Worm (Caenorhabditis elegans): ENCODE data around the gene vhp-1.

The vhp-1 gene

DNA sequence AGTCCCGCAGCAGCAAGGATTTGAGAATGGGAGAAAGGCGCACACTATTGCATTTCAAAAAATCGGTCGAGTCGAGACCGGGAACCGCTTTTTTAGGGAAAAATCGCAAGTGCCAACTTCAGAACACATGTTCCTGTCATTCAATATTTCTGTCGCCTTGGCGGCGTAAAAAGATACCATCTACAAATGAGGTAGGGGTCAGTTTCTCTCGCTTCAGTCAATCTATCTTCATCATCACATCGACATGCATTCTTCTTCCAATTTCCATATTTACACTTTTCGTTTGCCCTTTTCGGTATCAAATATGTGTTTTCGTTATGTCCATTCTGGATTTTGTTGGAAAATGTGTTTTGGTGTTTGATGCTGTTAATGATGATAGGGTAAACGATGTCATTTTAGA is 25.4 kb upstream of the vhp-1 start:
- TF ChIP-seq lin-1 (GFP tag; IDR thresholded peaks at IDR 0.05) (no peak), unc-62 (GFP tag; optimal IDR thresholded peaks at IDR 0.05 in 1 of 2) (peak in 1 of 2 experiments; percentile 70), unc-62 (tag; optimal IDR thresholded peaks at IDR 0.05) (no peak)

DNA sequence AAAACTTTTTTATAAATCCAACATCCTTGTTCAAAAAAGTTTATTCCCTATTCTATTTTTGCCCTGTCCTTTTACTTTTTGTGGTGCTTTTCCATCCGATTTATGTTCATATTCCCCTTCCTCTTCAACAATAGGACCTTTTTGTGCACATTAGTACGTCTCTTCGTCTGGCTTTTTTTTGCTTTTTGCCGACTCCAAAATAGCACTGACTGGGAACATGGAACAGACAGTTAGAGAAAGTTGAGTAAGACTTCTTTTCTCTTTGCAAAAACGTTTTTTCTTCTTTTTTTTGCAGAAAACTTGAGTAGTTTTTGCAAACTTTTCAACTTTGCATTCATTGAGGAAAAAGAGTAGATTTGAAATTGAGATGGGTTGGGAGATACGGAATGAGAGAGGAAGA is 21.3 kb upstream of the vhp-1 start:
- TF ChIP-seq aha-1 (tag), result peak; percentile 81
- peak; percentile 25 for TF ChIP-seq fkh-10 (GFP tag; optimal IDR thresholded peaks at IDR 0.05)
- TF ChIP-seq egl-43 (GFP tag; IDR thresholded peaks at IDR 0.05), result no peak
- TF ChIP-seq unc-62 (GFP tag; optimal IDR thresholded peaks at IDR 0.05 in 1 of 2), result peak in 1 of 2 experiments; percentile 50
- no peak for TF ChIP-seq unc-62 (tag; optimal IDR thresholded peaks at IDR 0.05)
- no peak for TF ChIP-seq F10B5.3 (tag; optimal IDR thresholded peaks at IDR 0.05)
- TF ChIP-seq madf-5 (GFP tag; IDR thresholded peaks at IDR 0.05), result no peak
- no peak for TF ChIP-seq nhr-48 (tag; optimal IDR thresholded peaks at IDR 0.05)

DNA sequence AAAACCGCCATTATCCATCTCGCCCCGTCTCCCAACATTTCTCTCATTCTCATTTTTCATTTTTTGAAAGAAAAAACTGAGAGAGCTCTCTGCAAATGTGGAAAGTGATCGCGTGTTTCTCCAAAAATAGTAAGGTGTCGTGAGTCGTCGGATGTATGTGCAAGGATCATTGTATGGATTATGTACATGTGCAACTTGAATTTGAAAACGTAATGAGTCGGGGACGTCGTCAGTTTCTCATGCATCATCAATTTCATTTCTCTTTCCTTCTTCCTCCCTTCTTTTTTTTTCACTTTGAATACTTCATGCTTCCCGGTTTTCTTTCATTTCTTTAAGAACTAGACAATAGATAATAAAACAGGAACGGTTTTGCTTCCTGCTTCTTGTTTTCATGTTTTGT is 18.0 kb upstream of the vhp-1 start:
- TF ChIP-seq dmd-6 (GFP tag; IDR thresholded peaks at IDR 0.05), result no peak
- peak; percentile 4 for TF ChIP-seq aha-1 (tag)

DNA sequence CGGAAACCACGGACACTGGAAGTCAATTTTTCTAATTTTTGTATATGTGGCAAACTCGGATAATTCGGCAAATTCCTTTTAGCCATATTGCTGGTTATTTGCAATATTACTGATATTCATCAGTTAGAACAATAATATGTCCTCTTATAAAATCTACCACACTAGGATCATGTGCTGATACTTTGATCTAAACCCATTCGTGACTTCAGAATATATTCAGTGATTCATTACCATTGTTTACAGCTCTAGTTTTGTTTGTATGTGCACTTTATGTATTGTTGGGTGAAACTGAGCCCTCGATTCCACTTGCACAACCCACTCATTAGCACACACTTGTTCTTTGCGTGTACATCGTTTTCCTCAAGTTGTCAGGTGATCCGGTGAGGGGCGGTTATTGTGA is 16.9 kb upstream of the vhp-1 start:
- TF ChIP-seq aha-1 (tag), result peak; percentile 95
- TF ChIP-seq nhr-28 (tag; optimal IDR thresholded peaks at IDR 0.05), result peak; percentile 4
- no peak for TF ChIP-seq ceh-32 (tag; optimal IDR thresholded peaks at IDR 0.05; ENCODE audit: poor library complexity)
- TF ChIP-seq vab-7 (GFP tag; IDR thresholded peaks at IDR 0.05), result no peak

DNA sequence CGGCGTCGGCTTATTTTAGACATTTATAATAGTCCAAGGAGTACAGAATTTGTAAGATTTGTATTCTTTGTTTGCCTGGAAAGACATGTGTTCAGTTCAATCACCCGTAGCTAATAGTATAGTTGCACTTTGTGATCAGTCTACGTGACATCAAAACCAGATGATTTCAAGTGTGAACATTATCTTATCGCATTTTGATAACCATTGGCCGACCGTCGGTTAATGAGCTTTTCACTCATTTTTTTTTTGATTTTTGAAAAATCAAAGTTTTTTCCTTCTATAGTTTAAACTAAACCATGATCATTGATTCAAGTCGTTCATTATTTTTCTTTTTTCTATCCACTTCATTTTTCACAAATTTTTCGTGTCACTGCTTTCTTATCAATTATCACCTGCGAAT is 15.9 kb upstream of the vhp-1 start:
- TF ChIP-seq zag-1 (tag; optimal IDR thresholded peaks at IDR 0.05) (no peak), dve-1 (tag; optimal IDR thresholded peaks at IDR 0.05; ENCODE audit: insufficient read depth) (peak; percentile 44), vab-7 (GFP tag; IDR thresholded peaks at IDR 0.05) (no peak), dmd-6 (GFP tag; IDR thresholded peaks at IDR 0.05) (peak; percentile 61), F44E2.7 (GFP tag; IDR thresholded peaks at IDR 0.05) (no peak), lin-1 (GFP tag; IDR thresholded peaks at IDR 0.05) (no peak), mep-1 (tag; optimal IDR thresholded peaks at IDR 0.05) (no peak), rbr-2 (tag; optimal IDR thresholded peaks at IDR 0.05) (no peak), hlh-11 (tag; optimal IDR thresholded peaks at IDR 0.05) (peak; percentile 49), nhr-77 (tag; optimal IDR thresholded peaks at IDR 0.05) (peak; percentile 8), nhr-11 (tag; optimal IDR thresholded peaks at IDR 0.05) (no peak), zfp-3 (GFP tag; conservative IDR thresholded peaks at IDR 0.05) (no peak), lin-38 (GFP tag; IDR thresholded peaks at IDR 0.05) (no peak), arid-1 (GFP tag; conservative IDR thresholded peaks at IDR 0.05) (no peak), ceh-32 (tag; optimal IDR thresholded peaks at IDR 0.05; ENCODE audit: poor library complexity) (no peak), cey-2 (tag; optimal IDR thresholded peaks at IDR 0.05; ENCODE audit: borderline replicate concordance, insufficient read depth) (no peak), mdl-1 (tag; optimal IDR thresholded peaks at IDR 0.05) (peak in 1 of 2 experiments; percentile 53), dpl-1 (GFP tag; optimal IDR thresholded peaks at IDR 0.05) (no peak), hlh-30 (tag; optimal IDR thresholded peaks at IDR 0.05; ENCODE audit: insufficient read depth) (peak; percentile 65), pqm-1 (tag; optimal IDR thresholded peaks at IDR 0.05) (peak; percentile 63), lsy-2 (tag; optimal IDR thresholded peaks at IDR 0.05) (no peak), hif-1 (tag; optimal IDR thresholded peaks at IDR 0.05) (peak in 1 of 2 experiments; percentile 25), nhr-28 (tag; optimal IDR thresholded peaks at IDR 0.05) (peak; percentile 77), daf-19 (GFP tag; conservative IDR thresholded peaks at IDR 0.05) (no peak), dmd-8 (GFP tag; IDR thresholded peaks at IDR 0.05) (no peak), mdt-29 (GFP tag; IDR thresholded peaks at IDR 0.05) (no peak), sdz-12 (GFP tag; optimal IDR thresholded peaks at IDR 0.05) (no peak), unc-62 (GFP tag; optimal IDR thresholded peaks at IDR 0.05 in 1 of 2) (peak in 1 of 2 experiments; percentile 66), unc-62 (tag; optimal IDR thresholded peaks at IDR 0.05) (no peak), nhr-237 (tag; optimal IDR thresholded peaks at IDR 0.05) (no peak), nhr-6 (tag; optimal IDR thresholded peaks at IDR 0.05) (no peak), lir-3 (tag; optimal IDR thresholded peaks at IDR 0.05) (no peak), ztf-7 (tag; optimal IDR thresholded peaks at IDR 0.05) (no peak), T20F7.1 (GFP tag; optimal IDR thresholded peaks at IDR 0.05) (no peak)
